Worm (Caenorhabditis elegans) whole organism, dauer: ENCODE results near the gene hum-8.

ENCODE experiments used
- unc-62 ChIP-seq: sonication (generic microtip); optimal IDR thresholded peaks from 2 replicates; lab custom pipeline; 2017; ENCODE audit warnings: missing biosample characterization, missing genetic modification reagents, missing genetic modification characterization

Gene hum-8

ce11 chrIV:426597-426996 is 13.8 kb downstream of the hum-8 start:
- no peak for TF ChIP-seq unc-62 (GFP tag; lab: Kevin White, UChicago)

DNA sequence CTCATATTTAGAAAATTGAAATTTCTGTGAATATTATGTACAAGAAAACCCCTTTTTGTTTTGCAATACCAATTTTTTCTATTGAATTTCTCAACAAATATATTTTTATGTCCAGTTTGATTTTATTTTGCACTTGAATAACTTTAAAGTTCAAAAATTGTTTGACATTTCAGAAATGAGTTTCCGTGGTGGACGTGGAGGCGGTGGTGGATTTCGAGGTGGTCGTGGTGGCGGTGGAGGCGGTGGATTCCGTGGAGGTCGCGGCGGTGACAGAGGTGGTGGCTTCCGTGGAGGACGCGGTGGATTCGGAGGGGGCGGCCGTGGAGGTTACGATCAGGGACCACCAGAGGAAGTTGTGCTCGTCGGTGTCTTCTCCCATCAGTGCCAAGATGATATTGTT is 14.4 kb downstream of the hum-8 start, which contains the start of gene garr-1:
Gene garr-1, plus strand, starts transcription at position 174 of the 400 bp plus-strand sequence.
- no peak for TF ChIP-seq unc-62 (GFP tag; lab: Kevin White, UChicago)

DNA sequence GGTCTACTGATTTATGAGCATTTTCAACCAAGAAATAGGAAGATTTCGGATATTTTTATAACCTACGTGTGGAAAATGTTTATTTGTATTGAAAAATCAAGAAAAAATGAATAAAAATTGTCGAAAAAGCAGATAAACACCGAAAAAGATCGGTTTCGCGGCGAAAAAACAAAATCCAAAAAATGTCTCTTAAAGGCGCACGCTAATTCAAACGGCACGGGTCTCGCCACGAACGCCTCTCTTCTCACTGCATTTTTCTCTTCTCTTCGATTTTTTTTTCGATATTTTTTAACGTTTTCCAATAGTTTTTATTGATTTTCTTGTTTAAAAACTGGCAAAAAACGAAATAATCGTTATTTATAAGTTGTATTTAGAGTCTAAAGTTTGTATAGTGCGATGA is 14.8 kb downstream of the hum-8 start:
- no peak for TF ChIP-seq unc-62 (GFP tag; lab: Kevin White, UChicago)

ce11 chrIV:425052-425451 is 15.3 kb downstream of the hum-8 start, which contains the start of gene daf-18:
daf-18 (minus strand) TSS chrIV:425177.
- TF ChIP-seq unc-62 (GFP tag; lab: Kevin White, UChicago), result no peak

ce11 chrIV:422112-422511 is 18.2 kb downstream of the hum-8 start:
- no peak for TF ChIP-seq unc-62 (GFP tag; lab: Kevin White, UChicago)

DNA sequence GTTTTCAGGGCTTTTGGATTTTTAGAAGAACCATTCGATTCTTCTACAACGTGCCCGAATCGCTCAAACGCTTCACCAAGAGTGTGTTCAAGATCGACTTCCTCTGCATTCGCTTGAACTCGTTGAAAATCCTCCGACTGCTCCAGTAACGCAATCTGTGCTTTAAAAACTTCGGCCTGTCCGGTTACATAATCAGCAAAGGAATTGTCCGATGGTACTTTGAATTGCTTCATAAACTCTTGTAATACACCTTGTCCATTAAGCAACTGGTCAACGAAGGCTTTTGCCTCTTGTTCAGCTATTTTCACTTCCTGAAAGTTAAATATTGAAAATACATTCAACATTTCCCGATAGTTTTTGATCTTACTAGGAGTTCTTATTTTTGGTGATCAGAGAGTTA is 19.7 kb downstream of the hum-8 start:
- no peak for TF ChIP-seq unc-62 (GFP tag; lab: Kevin White, UChicago)

- TF ChIP-seq unc-62 (GFP tag; lab: Kevin White, UChicago), result no peak
Observed at ce11 chrIV:419674-420073, 20.7 kb downstream of the hum-8 start, which contains the start of gene eri-1. eri-1 (minus strand) TSS chrIV:419958.

- TF ChIP-seq unc-62 (GFP tag; lab: Kevin White, UChicago), result no peak
Observed at ce11 chrIV:410420-410891, 29.9 kb downstream of the hum-8 start, which contains the start of gene T07A9.12. T07A9.12 (plus strand) TSS chrIV:410867.

DNA sequence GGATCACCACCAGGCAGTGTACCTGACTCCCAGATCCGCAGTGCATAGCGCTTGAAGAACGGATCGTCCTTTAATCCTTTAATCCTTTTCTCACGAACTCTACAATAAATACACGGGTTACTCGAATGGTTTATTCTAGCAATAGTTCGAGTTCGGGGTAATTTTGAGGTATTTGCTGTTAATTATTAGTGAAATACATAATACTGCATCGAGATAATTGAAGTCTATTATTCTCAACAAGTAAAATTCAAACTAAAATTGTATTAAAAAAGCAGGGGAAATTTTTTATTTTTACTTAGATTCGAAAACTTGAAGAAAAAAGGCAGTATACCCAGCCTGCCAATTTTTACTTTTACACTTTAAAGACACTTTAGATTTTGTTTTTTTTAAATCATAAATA is 30.4 kb downstream of the hum-8 start, which contains the start of gene kgb-1:
Gene kgb-1, minus strand, starts transcription at position 101 of the 400 bp plus-strand sequence.
- no peak for TF ChIP-seq unc-62 (GFP tag; lab: Kevin White, UChicago)

DNA sequence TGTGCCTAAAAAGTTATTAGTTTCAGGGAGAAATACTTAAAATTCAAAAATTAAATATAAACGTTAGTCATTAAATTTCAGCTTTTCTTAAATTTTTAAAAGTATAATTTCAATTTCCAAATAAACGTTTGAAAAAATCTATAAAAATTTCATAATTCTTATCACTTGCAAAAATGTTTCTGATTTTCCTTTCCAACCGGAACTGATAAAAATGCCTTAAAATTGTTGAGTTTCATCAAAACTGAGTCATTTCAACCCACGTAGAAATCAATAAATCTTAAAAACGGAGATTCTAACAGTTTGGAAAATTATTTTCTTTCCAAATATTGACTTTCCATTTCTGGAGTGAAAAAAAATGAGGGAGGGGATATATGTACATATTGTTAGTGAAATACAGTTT is 31.5 kb downstream of the hum-8 start:
- no peak for TF ChIP-seq unc-62 (GFP tag; lab: Kevin White, UChicago)

ce11 chrIV:401395-401794 is 39.0 kb downstream of the hum-8 start, which contains the start of gene gpa-4:
gpa-4 (plus strand) TSS chrIV:401695.
- TF ChIP-seq unc-62 (GFP tag; lab: Kevin White, UChicago), result no peak

DNA sequence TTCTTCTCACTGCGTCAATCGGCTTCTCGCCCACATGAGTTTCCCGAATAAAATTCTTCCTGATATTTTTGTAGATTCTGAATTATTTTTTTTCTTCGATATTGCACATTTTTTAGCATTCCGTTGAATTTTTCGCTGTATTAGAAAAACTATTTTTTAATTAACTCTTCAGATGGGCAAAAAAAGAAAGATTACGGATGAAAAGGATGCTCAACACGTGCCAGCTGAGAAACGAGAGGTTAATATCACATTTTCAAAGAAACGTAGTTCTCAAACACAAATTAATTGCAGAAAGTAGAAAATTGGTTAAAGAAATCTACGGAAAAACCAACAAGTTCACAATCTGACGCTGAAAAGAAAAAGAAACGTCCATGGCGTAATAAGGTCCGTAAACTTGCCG is 44.0 kb downstream of the hum-8 start, which contains the start of gene rrp-8:
Gene rrp-8, plus strand, starts transcription at position 173 of the 400 bp plus-strand sequence.
- TF ChIP-seq unc-62 (GFP tag; lab: Kevin White, UChicago), result no peak

DNA sequence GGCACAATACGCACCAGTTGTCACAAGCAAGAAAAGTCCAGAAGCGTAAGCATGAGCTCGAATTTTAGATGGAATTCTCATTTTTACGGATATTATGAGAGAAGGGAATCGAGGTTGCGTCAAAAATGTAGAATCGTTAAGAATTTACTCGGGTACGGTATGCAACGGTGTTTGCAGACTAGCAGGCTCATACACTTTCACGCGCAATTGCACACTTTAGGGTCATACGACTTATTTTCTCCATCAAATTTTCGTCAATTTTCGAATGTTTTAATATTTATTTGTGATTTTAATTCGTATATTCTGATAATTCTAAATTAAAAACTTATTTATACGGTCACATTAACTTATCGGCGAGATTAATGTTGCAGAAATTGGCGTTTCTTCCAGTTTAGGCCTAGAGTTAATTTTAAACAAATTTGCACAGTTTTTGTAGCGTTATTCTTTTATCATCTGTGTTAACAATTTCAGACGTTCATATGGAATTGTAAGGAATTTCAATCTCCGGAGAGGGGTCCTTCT is 46.9 kb downstream of the hum-8 start, which contains the start of the genes T07A9.15 and nog-1:
Gene T07A9.15, minus strand, starts transcription at position 138 of the 522 bp plus-strand sequence.
Gene nog-1, plus strand, starts transcription at position 472 of the 522 bp plus-strand sequence.
- no peak for TF ChIP-seq unc-62 (GFP tag; lab: Kevin White, UChicago)

ce11 chrIV:390279-390678 is 50.1 kb downstream of the hum-8 start, which contains the start of the genes ears-2 and uncp-18:
ears-2 (minus strand) TSS chrIV:390468.
uncp-18 (plus strand) TSS chrIV:390560.
- TF ChIP-seq unc-62 (GFP tag; lab: Kevin White, UChicago), result no peak

DNA sequence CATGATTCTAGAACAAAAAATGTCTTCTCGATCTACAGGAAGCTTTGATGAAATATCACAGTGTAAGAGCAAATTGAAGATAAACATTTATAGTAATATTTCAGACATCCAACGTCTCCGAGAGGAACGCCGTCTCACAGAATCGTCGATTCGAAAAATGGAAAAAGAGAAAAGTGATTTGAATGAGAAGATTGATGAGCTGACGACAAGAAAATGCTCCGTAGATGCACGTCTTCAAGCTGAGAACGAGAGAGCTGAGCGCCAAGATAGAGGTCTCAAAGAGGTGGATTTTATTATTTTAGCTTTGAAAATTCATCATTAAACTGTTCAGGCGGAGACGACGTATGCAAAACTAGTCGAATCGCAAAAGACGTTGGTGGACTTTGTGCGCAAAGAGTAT is 52.3 kb downstream of the hum-8 start, which contains the start of gene ssna-1:
Gene ssna-1, plus strand, starts transcription at position 12 of the 400 bp plus-strand sequence.
- no peak for TF ChIP-seq unc-62 (GFP tag; lab: Kevin White, UChicago)

DNA sequence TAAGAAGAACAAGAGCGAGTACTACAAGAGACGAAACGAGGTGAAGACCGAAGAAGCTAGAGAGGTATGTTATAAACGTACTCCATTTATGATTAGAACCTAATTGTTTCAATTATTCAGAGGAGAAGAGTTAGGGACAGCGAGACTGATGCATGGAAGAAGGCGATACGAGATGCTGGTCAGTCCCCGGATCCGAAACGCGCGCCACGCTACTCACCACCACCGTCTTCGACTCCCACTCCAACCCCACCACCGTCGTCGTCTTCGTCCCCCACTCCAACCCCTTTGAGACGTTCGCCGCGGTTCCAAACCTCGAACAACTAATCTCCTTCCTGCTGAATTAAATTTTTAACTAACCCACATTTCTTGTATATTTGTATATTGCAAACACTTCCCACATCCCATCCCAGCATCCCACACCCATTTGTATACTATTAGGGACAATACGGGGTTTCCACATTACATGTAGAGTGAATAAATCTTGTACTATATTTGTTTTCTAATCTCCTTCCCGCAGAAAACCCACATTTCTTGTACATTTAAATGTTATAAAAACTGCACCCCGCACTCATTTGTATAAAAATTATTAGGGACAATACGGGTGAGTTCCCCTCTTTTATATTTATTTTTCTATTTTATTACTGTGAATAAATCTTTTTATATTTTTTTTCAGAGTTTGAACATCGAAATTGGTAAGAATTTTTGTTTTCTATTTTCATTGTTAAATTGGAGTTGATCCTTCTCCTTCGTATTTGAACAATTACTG is 52.9 kb downstream of the hum-8 start:
- TF ChIP-seq unc-62 (GFP tag; lab: Kevin White, UChicago), result no peak
